Worm (Caenorhabditis elegans) whole organism, L4/young adult: ENCODE data around the gene Y43F8B.24.

Experiments
- W03F9.2 ChIP-seq: fragments of 150-350 bp; optimal IDR thresholded peaks from 2 replicates; lab custom pipeline; 2014; ENCODE audit warnings: missing biosample characterization, missing genetic modification characterization
- dao-5 ChIP-seq: sonication (generic microtip); optimal IDR thresholded peaks from 2 replicates; lab custom pipeline; 2016; ENCODE audit warnings: missing genotype, missing genetic modification characterization, moderate library complexity, missing compliant biosample characterization
- him-1 ChIP-seq: sonication (generic microtip); optimal IDR thresholded peaks from 2 replicates; lab custom pipeline; 2016; ENCODE audit warnings: missing genotype, missing genetic modification reagents, missing genetic modification characterization, missing compliant biosample characterization

Gene Y43F8B.24

ce11 chrV:19445442-19445841, 11.8 kb upstream of the Y43F8B.24 start, which contains the start of gene M04C3.1:
M04C3.1 (minus strand) TSS chrV:19445605.
- no peak for TF ChIP-seq him-1 (tag; lab: Kevin White, UChicago)
- no peak for TF ChIP-seq W03F9.2 (tag; lab: Kevin White, UChicago)
- no peak for TF ChIP-seq dao-5 (tag; lab: Kevin White, UChicago)

- TF ChIP-seq W03F9.2 (tag; lab: Kevin White, UChicago) (no peak), dao-5 (tag; lab: Kevin White, UChicago) (no peak), him-1 (tag; lab: Kevin White, UChicago) (no peak)
These were observed 8.4 kb upstream of the Y43F8B.24 start, which contains the start of gene M04C3.2 for ce11 chrV:19448805-19449204. M04C3.2 (minus strand) TSS chrV:19448905.

- TF ChIP-seq W03F9.2 (tag; lab: Kevin White, UChicago) = no peak
- no peak for TF ChIP-seq him-1 (tag; lab: Kevin White, UChicago)
- no peak for TF ChIP-seq dao-5 (tag; lab: Kevin White, UChicago)
These were observed 7.7 kb upstream of the Y43F8B.24 start, which contains the start of gene M04C3.5 for ce11 chrV:19449544-19449943. M04C3.5 (plus strand) TSS chrV:19449733.

DNA sequence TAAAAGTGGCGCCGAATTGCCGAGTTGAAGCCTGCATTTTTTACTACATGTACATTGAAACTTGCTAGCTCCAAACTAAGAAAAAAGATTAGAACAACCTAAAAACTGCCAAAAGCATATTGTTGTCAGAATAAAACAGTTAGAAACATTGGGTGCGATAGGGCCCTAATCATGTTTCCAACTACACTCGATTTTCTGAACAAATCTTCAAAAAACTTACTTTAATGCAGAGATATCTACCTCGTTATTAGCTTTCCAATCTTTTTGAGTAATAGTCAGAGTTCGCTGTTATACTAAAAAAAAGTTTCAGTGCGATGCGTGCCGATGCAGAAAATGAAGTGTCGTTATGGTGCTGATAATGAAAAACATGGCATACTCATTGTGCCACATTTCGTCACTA, 1.6 kb upstream of the Y43F8B.24 start, which contains the start of the genes Y43F8B.13 and Y43F8B.14:
Gene Y43F8B.13 (plus strand): TSS at position 301 of the 400 bp plus-strand sequence.
Gene Y43F8B.14 (minus strand): TSS at position 322 of the 400 bp plus-strand sequence.
- TF ChIP-seq dao-5 (tag; lab: Kevin White, UChicago) (no peak), him-1 (tag; lab: Kevin White, UChicago) (no peak), W03F9.2 (tag; lab: Kevin White, UChicago) (no peak)

ce11 chrV:19462020-19462419, 4.8 kb downstream of the Y43F8B.24 start, which contains the start of gene Y43F8B.15:
Y43F8B.15 (minus strand) TSS chrV:19462120.
- no peak for TF ChIP-seq dao-5 (tag; lab: Kevin White, UChicago)
- no peak for TF ChIP-seq W03F9.2 (tag; lab: Kevin White, UChicago)
- no peak for TF ChIP-seq him-1 (tag; lab: Kevin White, UChicago)

- TF ChIP-seq W03F9.2 (tag; lab: Kevin White, UChicago) (no peak), dao-5 (tag; lab: Kevin White, UChicago) (no peak), him-1 (tag; lab: Kevin White, UChicago) (no peak)
These were observed 5.4 kb downstream of the Y43F8B.24 start, which contains the start of gene Y43F8B.25 for ce11 chrV:19462612-19463011. Y43F8B.25 (plus strand) TSS chrV:19462912.

DNA sequence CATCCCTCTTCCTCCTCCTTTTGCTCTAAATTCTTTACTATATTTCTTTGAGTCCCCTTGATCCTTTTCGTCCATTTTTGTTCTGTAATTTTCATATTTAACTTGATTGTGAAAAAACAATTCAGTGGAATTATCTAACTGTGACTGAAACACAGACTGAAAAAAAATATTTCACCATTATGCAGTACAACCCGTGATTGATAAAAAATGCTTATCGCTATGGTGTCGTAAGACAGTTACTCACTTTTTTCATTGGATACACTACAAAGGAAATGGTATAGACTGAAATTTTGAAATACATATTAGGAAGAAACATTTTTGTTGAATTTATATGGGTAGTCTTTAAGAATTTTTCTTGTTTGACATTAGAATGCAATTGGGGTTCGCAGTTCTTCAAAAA, 10.4 kb downstream of the Y43F8B.24 start, which contains the start of gene Y43F8B.23:
Gene Y43F8B.23 (minus strand): TSS at position 75 of the 400 bp plus-strand sequence.
- TF ChIP-seq him-1 (tag; lab: Kevin White, UChicago) (no peak), dao-5 (tag; lab: Kevin White, UChicago) (no peak), W03F9.2 (tag; lab: Kevin White, UChicago) (no peak)

ce11 chrV:19468083-19468482, 10.9 kb downstream of the Y43F8B.24 start, which contains the start of gene Y43F8B.12:
Y43F8B.12 (plus strand) TSS chrV:19468383.
- no peak for TF ChIP-seq him-1 (tag; lab: Kevin White, UChicago)
- TF ChIP-seq W03F9.2 (tag; lab: Kevin White, UChicago) = no peak
- no peak for TF ChIP-seq dao-5 (tag; lab: Kevin White, UChicago)

ce11 chrV:19470385-19470784, 13.2 kb downstream of the Y43F8B.24 start, which contains the start of gene Y43F8B.11:
Y43F8B.11 (plus strand) TSS chrV:19470685.
- TF ChIP-seq dao-5 (tag; lab: Kevin White, UChicago) = no peak
- no peak for TF ChIP-seq him-1 (tag; lab: Kevin White, UChicago)
- no peak for TF ChIP-seq W03F9.2 (tag; lab: Kevin White, UChicago)

ce11 chrV:19473842-19474514, 16.8 kb downstream of the Y43F8B.24 start, which contains the start of gene Y43F8B.10:
Y43F8B.10 (plus strand) TSS chrV:19474464.
- no peak for TF ChIP-seq him-1 (tag; lab: Kevin White, UChicago)

DNA sequence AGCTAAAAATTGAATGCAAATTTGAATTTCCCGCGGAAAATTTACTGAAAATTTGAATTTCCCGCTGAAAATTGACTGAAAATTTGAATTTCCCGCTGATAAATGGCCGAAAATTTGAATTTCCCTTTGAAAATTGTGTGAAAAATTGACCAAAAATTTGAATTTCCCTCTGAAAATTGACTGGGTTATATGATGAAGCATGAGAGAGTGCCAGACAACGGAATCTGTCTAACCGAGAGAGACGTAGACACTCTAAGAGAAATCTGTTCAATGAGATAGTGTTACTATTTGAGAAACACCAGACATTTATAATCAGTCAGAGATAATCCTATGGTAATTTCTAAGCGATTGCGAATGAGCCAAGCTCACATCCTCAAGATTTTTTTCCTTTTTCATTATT, 20.1 kb downstream of the Y43F8B.24 start:
- TF ChIP-seq W03F9.2 (tag; lab: Kevin White, UChicago) (no peak), him-1 (tag; lab: Kevin White, UChicago) (no peak), dao-5 (tag; lab: Kevin White, UChicago) (no peak)

ce11 chrV:19477852-19478251, 20.6 kb downstream of the Y43F8B.24 start, which contains the start of gene Y43F8B.9:
Y43F8B.9 (plus strand) TSS chrV:19478152.
- TF ChIP-seq dao-5 (tag; lab: Kevin White, UChicago) (no peak), W03F9.2 (tag; lab: Kevin White, UChicago) (no peak), him-1 (tag; lab: Kevin White, UChicago) (no peak)

DNA sequence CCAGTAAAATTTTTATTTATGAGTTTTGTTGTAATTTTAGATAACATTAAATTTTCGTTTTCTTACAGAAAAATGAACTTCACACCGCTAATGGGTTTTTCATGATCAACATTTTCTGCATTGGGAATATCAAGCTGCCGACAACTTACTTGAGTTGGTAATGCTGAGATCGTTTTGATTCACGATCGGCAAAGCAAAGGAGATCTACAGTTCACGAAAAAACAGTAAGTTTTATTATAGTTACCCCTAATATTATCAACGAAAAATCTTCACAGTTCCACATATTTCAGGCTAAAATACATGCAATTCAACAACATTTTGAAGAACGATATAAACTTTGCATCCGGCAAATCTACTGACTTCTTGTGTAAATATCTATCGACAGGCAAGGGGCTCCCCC, 25.3 kb downstream of the Y43F8B.24 start, which contains the start of gene Y43F8B.22:
Gene Y43F8B.22 (plus strand): TSS at position 301 of the 400 bp plus-strand sequence.
- no peak for TF ChIP-seq W03F9.2 (tag; lab: Kevin White, UChicago)
- TF ChIP-seq him-1 (tag; lab: Kevin White, UChicago) = no peak
- no peak for TF ChIP-seq dao-5 (tag; lab: Kevin White, UChicago)
